Fruit fly (Drosophila melanogaster) whole organism, embryonic: Measurements from ENCODE around the gene Vta1.

Source experiments
- CG10321 ChIP-seq: fragments of 200-800 bp; sonication (Bioruptor generic); IDR thresholded peaks from 2 replicates; pipeline ENCODE4 v1.3.6; 2022; ENCODE audit warnings: missing biosample characterization, missing genetic modification characterization
- CG11695 ChIP-seq: fragments of 200-800 bp; sonication (Bioruptor generic); IDR thresholded peaks from 3 replicates; pipeline ENCODE4 v1.3.6; 2022; ENCODE audit warnings: missing biosample characterization, missing genetic modification characterization
- CG12744 ChIP-seq: fragments of 200-800 bp; sonication (Bioruptor generic); optimal IDR thresholded peaks from 2 replicates; lab custom pipeline; 2016; ENCODE audit warnings: missing biosample characterization, missing genetic modification characterization
- CG14965 ChIP-seq: fragments of 200-800 bp; sonication (Bioruptor generic); optimal IDR thresholded peaks from 2 replicates; lab custom pipeline; 2016; ENCODE audit warnings: missing biosample characterization, missing genetic modification characterization, borderline replicate concordance
- CG15479 ChIP-seq: fragments of 200-800 bp; sonication (Bioruptor generic); optimal IDR thresholded peaks from 3 replicates; lab custom pipeline; 2019; ENCODE audit warnings: missing biosample characterization, mild to moderate bottlenecking, missing genetic modification characterization, moderate library complexity
- CG15514 ChIP-seq: fragments of 200-800 bp; sonication (Bioruptor generic); optimal IDR thresholded peaks from 3 replicates; lab custom pipeline; 2017; ENCODE audit warnings: missing biosample characterization, missing genetic modification characterization, mild to moderate bottlenecking, moderate library complexity, missing genetic modification reagents
- CG16813 ChIP-seq: fragments of 200-800 bp; sonication (Bioruptor generic); IDR thresholded peaks from 3 replicates; pipeline ENCODE4 v1.3.6; 2022; ENCODE audit warnings: missing biosample characterization, missing genetic modification characterization; ENCODE audit not compliant: partially characterized antibody
- CG1792 ChIP-seq: fragments of 200-800 bp; sonication (Bioruptor generic); optimal IDR thresholded peaks from 2 replicates; lab custom pipeline; 2016; ENCODE audit warnings: missing biosample characterization, missing genetic modification characterization
- CG18262 ChIP-seq: fragments of 200-800 bp; optimal IDR thresholded peaks from 3 replicates; lab custom pipeline; 2019; ENCODE audit warnings: missing biosample characterization, mild to moderate bottlenecking, missing genetic modification characterization, moderate library complexity
- CG2120 ChIP-seq: fragments of 200-800 bp; sonication (Bioruptor generic); optimal IDR thresholded peaks from 3 replicates; lab custom pipeline; 2016; ENCODE audit warnings: missing biosample characterization, missing genetic modification characterization
- CG2875 ChIP-seq: fragments of 200-800 bp; sonication (Bioruptor generic); optimal IDR thresholded peaks from 2 replicates; lab custom pipeline; 2017; ENCODE audit warnings: missing biosample characterization, mild to moderate bottlenecking, missing genetic modification characterization, missing genetic modification reagents
- CG3281 ChIP-seq: fragments of 200-800 bp; sonication (Bioruptor generic); optimal IDR thresholded peaks from 3 replicates; lab custom pipeline; 2017; ENCODE audit warnings: missing biosample characterization, mild to moderate bottlenecking, missing genetic modification characterization
- CG34376 ChIP-seq: fragments of 200-800 bp; sonication (Bioruptor generic); optimal IDR thresholded peaks from 2 replicates; lab custom pipeline; 2018; ENCODE audit warnings: missing biosample characterization, mild to moderate bottlenecking, missing genetic modification characterization
- CG3838 ChIP-seq: fragments of 200-800 bp; sonication (Bioruptor generic); optimal IDR thresholded peaks from 3 replicates; lab custom pipeline; 2016; ENCODE audit warnings: missing biosample characterization, missing genetic modification characterization
- CG4360 ChIP-seq: fragments of 200-800 bp; sonication (Bioruptor generic); IDR thresholded peaks from 2 replicates; pipeline ENCODE4 v1.3.6; 2022; ENCODE audit warnings: missing biosample characterization, missing genetic modification characterization
- CG5245 ChIP-seq: fragments of 200-800 bp; sonication (Bioruptor generic); optimal IDR thresholded peaks from 3 replicates; lab custom pipeline; 2016; ENCODE audit warnings: missing biosample characterization, missing genetic modification characterization
- CG7556 ChIP-seq: fragments of 200-800 bp; sonication (Bioruptor generic); optimal IDR thresholded peaks from 2 replicates; lab custom pipeline; 2017; ENCODE audit warnings: missing biosample characterization, mild to moderate bottlenecking, missing genetic modification characterization
- CHES-1-like ChIP-seq: fragments of 200-800 bp; sonication (Bioruptor generic); optimal IDR thresholded peaks from 2 replicates; lab custom pipeline; 2016; ENCODE audit warnings: missing biosample characterization, missing genetic modification characterization
- CoRest ChIP-seq: fragments of 200-800 bp; sonication (Bioruptor generic); optimal IDR thresholded peaks from 3 replicates; lab custom pipeline; 2018; ENCODE audit warnings: missing biosample characterization, mild to moderate bottlenecking, missing genetic modification characterization, moderate library complexity
- Dfd ChIP-seq, 2 experiments: fragments of >200 bp; optimal IDR thresholded peaks; 2 replicates each; lab custom pipeline; 2017; ENCODE audit warnings: missing biosample characterization in 2 of 2, missing genetic modification characterization in 2 of 2
- Drgx ChIP-seq: fragments of 200-800 bp; sonication (Bioruptor generic); IDR thresholded peaks from 2 replicates; pipeline ENCODE4 v1.3.6; 2022; ENCODE audit warnings: missing biosample characterization, missing genetic modification characterization
- Ets97D ChIP-seq: fragments of 200-800 bp; sonication (Bioruptor generic); optimal IDR thresholded peaks from 3 replicates; lab custom pipeline; 2016; ENCODE audit warnings: missing biosample characterization, missing genetic modification characterization
- NFAT ChIP-seq: fragments of 200-800 bp; sonication (Bioruptor generic); IDR thresholded peaks from 2 replicates; pipeline ENCODE4 v1.3.6; 2022; ENCODE audit warnings: missing biosample characterization, missing genetic modification characterization
- PHDP ChIP-seq: fragments of 200-800 bp; sonication (Bioruptor generic); optimal IDR thresholded peaks from 3 replicates; lab custom pipeline; 2018; ENCODE audit warnings: missing biosample characterization, mild to moderate bottlenecking, missing genetic modification characterization, moderate library complexity
- Sin3A ChIP-seq: fragments of >200 bp; optimal IDR thresholded peaks from 2 replicates; lab custom pipeline; 2018
- Sox100B ChIP-seq: fragments of 200-800 bp; sonication (Bioruptor generic); optimal IDR thresholded peaks from 3 replicates; lab custom pipeline; 2018; ENCODE audit warnings: missing biosample characterization, mild to moderate bottlenecking, missing genetic modification characterization
- Sox102F ChIP-seq: fragments of 200-800 bp; sonication (Bioruptor generic); optimal IDR thresholded peaks from 2 replicates; lab custom pipeline; 2018; ENCODE audit warnings: missing biosample characterization, mild to moderate bottlenecking, missing genetic modification characterization, moderate library complexity
- Trl ChIP-seq, 3 experiments: fragments of >200 bp in 2 of 3; fragments of 200-800 bp in 1 of 3; sonication (Bioruptor generic) in 1 of 3; optimal IDR thresholded peaks; 2 replicates in 1 of 3; 3 replicates in 2 of 3; lab custom pipeline; 2016 to 2017; ENCODE audit warnings: missing biosample characterization in 1 of 3, missing genetic modification characterization in 1 of 3
- chif ChIP-seq, 2 experiments: fragments of 200-800 bp; sonication (Bioruptor generic); optimal IDR thresholded peaks; 3 replicates each; lab custom pipeline; 2016; ENCODE audit warnings: missing biosample characterization in 2 of 2, missing genetic modification characterization in 2 of 2
- corto ChIP-seq: fragments of 200-800 bp; sonication (Bioruptor generic); optimal IDR thresholded peaks from 2 replicates; lab custom pipeline; 2016; ENCODE audit warnings: missing biosample characterization, mild to moderate bottlenecking, missing genetic modification characterization, moderate library complexity
- dm ChIP-seq: fragments of 200-800 bp; sonication (Bioruptor generic); optimal IDR thresholded peaks from 3 replicates; lab custom pipeline; 2016; ENCODE audit warnings: missing biosample characterization, missing genetic modification characterization
- ewg ChIP-seq: fragments of 200-800 bp; sonication (Bioruptor generic); optimal IDR thresholded peaks from 3 replicates; lab custom pipeline; 2017; ENCODE audit warnings: mild to moderate bottlenecking, missing biosample characterization, missing genetic modification reagents, missing genetic modification characterization
- fd102C ChIP-seq: fragments of 200-800 bp; sonication (Bioruptor generic); optimal IDR thresholded peaks from 2 replicates; lab custom pipeline; 2018; ENCODE audit warnings: missing biosample characterization, mild to moderate bottlenecking, missing genetic modification characterization, moderate library complexity
- ftz-f1 ChIP-seq: fragments of 200-800 bp; sonication (Bioruptor generic); optimal IDR thresholded peaks from 2 replicates; lab custom pipeline; 2016; ENCODE audit warnings: missing biosample characterization, missing genetic modification characterization
- gsb-n ChIP-seq: fragments of 200-800 bp; sonication (Bioruptor generic); optimal IDR thresholded peaks from 3 replicates; lab custom pipeline; 2018; ENCODE audit warnings: missing biosample characterization, mild to moderate bottlenecking, missing genetic modification characterization
- ind ChIP-seq: fragments of 200-800 bp; sonication (Bioruptor generic); optimal IDR thresholded peaks from 3 replicates; lab custom pipeline; 2016; ENCODE audit warnings: missing biosample characterization, missing genetic modification characterization
- insv ChIP-seq, 2 experiments: fragments of 200-800 bp; sonication (Bioruptor generic); optimal IDR thresholded peaks; 3 replicates each; lab custom pipeline; 2016 to 2018; ENCODE audit warnings: missing biosample characterization in 2 of 2, missing genetic modification characterization in 2 of 2
- jumu ChIP-seq: fragments of 200-800 bp; sonication (Bioruptor generic); optimal IDR thresholded peaks from 3 replicates; lab custom pipeline; 2016; ENCODE audit warnings: missing biosample characterization, missing genetic modification characterization
- knrl ChIP-seq: fragments of 200-800 bp; sonication (Bioruptor generic); IDR thresholded peaks from 3 replicates; pipeline ENCODE4 v1.3.6; 2022; ENCODE audit warnings: missing biosample characterization, missing genetic modification characterization; ENCODE audit not compliant: partially characterized antibody
- lmd ChIP-seq: fragments of 200-800 bp; sonication (Bioruptor generic); IDR thresholded peaks from 2 replicates; pipeline ENCODE4 v1.3.6; 2022; ENCODE audit warnings: missing biosample characterization, missing genetic modification characterization
- mirr ChIP-seq: fragments of 200-800 bp; sonication (Bioruptor generic); optimal IDR thresholded peaks from 3 replicates; lab custom pipeline; 2018; ENCODE audit warnings: missing biosample characterization, mild to moderate bottlenecking, missing genetic modification characterization
- nmo ChIP-seq: fragments of 200-800 bp; sonication (Bioruptor generic); optimal IDR thresholded peaks from 2 replicates; lab custom pipeline; 2018; ENCODE audit warnings: missing biosample characterization, mild to moderate bottlenecking, missing genetic modification characterization, moderate library complexity
- oc ChIP-seq: fragments of 200-800 bp; sonication (Bioruptor generic); optimal IDR thresholded peaks from 2 replicates; lab custom pipeline; 2018; ENCODE audit warnings: missing biosample characterization, mild to moderate bottlenecking, missing genetic modification characterization, moderate library complexity
- sd ChIP-seq: fragments of 200-800 bp; sonication (Bioruptor generic); optimal IDR thresholded peaks from 3 replicates; lab custom pipeline; 2018; ENCODE audit warnings: missing biosample characterization, mild to moderate bottlenecking, missing genetic modification characterization, moderate library complexity
- sr ChIP-seq: fragments of 200-800 bp; sonication (Bioruptor generic); IDR thresholded peaks from 3 replicates; pipeline ENCODE4 v1.3.6; 2022; ENCODE audit warnings: missing biosample characterization, missing genetic modification characterization
- tgo ChIP-seq: fragments of 200-800 bp; sonication (Bioruptor generic); IDR thresholded peaks from 3 replicates; pipeline ENCODE4 v1.3.6; 2022; ENCODE audit warnings: missing biosample characterization, missing genetic modification characterization
- unc-4 ChIP-seq: fragments of 200-800 bp; sonication (Bioruptor generic); IDR thresholded peaks from 2 replicates; pipeline ENCODE4 v1.3.6; 2022; ENCODE audit warnings: missing biosample characterization, missing genetic modification characterization; ENCODE audit not compliant: partially characterized antibody
- usp ChIP-seq: fragments of >200 bp; optimal IDR thresholded peaks from 2 replicates; lab custom pipeline; 2017; ENCODE audit warnings: missing biosample characterization, missing genetic modification characterization

The Vta1 gene

dm6 chr3L:1668504-1668903 lies 15.8 kb upstream of the Vta1 start, which contains the start of gene RpL23A (continued):
- TF ChIP-seq mirr (GFP tag; lab: Kevin White, UChicago), result peak; percentile 98
- peak; percentile 62 for TF ChIP-seq CG16813 (GFP tag; lab: Robert Waterston, UW)
- TF ChIP-seq Dfd (GFP tag; optimal IDR thresholded peaks at IDR 0.05; lab: Kevin White, UChicago), result no peak
- TF ChIP-seq CG3838, result peak; percentile 84
- TF ChIP-seq PHDP (tag; lab: Kevin White, UChicago), result peak; percentile 92
- TF ChIP-seq CHES-1-like (GFP tag; lab: Kevin White, UChicago), result peak; percentile 98
- peak; percentile 82 for TF ChIP-seq CG18262
- TF ChIP-seq Sin3A, result peak; percentile 87
- peak; percentile 96 for TF ChIP-seq CG15514 (GFP tag; lab: Kevin White, UChicago)
- peak; percentile 91 for TF ChIP-seq CG2875 (GFP tag; lab: Kevin White, UChicago)
- TF ChIP-seq dm, result peak; percentile 99
- TF ChIP-seq ftz-f1 (GFP tag; lab: Kevin White, UChicago), result peak; percentile 91
- TF ChIP-seq Ets97D (GFP tag; lab: Kevin White, UChicago), result peak; percentile 100
- peak; percentile 92 for TF ChIP-seq ind (GFP tag; lab: Kevin White, UChicago)
- TF ChIP-seq CG11695 (GFP tag; lab: Robert Waterston, UW), result peak; percentile 88
- TF ChIP-seq CG4360 (GFP tag; lab: Robert Waterston, UW), result peak; percentile 48
- peak; percentile 90 for TF ChIP-seq tgo
- peak; percentile 96 for TF ChIP-seq jumu (GFP tag; lab: Kevin White, UChicago)
- peak; percentile 91 for TF ChIP-seq CG2120
- TF ChIP-seq ewg, result peak; percentile 93
- peak; percentile 42 for TF ChIP-seq CG15479 (GFP tag; lab: Kevin White, UChicago)
- no peak for TF ChIP-seq corto
- peak; percentile 97 for TF ChIP-seq NFAT (GFP tag; lab: Robert Waterston, UW)
- peak; percentile 92 for TF ChIP-seq gsb-n (tag; lab: Kevin White, UChicago)
- TF ChIP-seq usp (GFP tag; lab: Kevin White, UChicago), result no peak
- peak; percentile 91 for TF ChIP-seq nmo
- peak; percentile 88 for TF ChIP-seq oc (tag; lab: Kevin White, UChicago)
- TF ChIP-seq knrl, result peak; percentile 72
- TF ChIP-seq insv (GFP tag; optimal IDR thresholded peaks at IDR 0.05; lab: Kevin White, UChicago), result peak in 1 of 2 experiments; percentile 84
- peak; percentile 95 to 96 for TF ChIP-seq chif (GFP tag; optimal IDR thresholded peaks at IDR 0.05; lab: Kevin White, UChicago)
- TF ChIP-seq CG5245 (GFP tag; lab: Kevin White, UChicago), result peak; percentile 87
- peak; percentile 92 for TF ChIP-seq sd (tag; lab: Kevin White, UChicago)
- peak; percentile 87 for TF ChIP-seq CG7556 (GFP tag; lab: Kevin White, UChicago)
- TF ChIP-seq Trl (optimal IDR thresholded peaks at IDR 0.05; lab: Kevin White, UChicago), result peak in 1 of 2 experiments; percentile 18
- TF ChIP-seq Trl (GFP tag; optimal IDR thresholded peaks at IDR 0.05; lab: Kevin White, UChicago), result peak; percentile 99
- peak; percentile 97 for TF ChIP-seq CG34376
- TF ChIP-seq fd102C, result peak; percentile 93
- peak; percentile 48 for TF ChIP-seq unc-4 (GFP tag; lab: Robert Waterston, UW)
- TF ChIP-seq CG12744, result peak; percentile 95
- TF ChIP-seq CG10321 (GFP tag; lab: Robert Waterston, UW), result peak; percentile 74
- peak; percentile 70 for TF ChIP-seq Drgx (GFP tag; lab: Robert Waterston, UW)
- TF ChIP-seq CG1792 (GFP tag; lab: Kevin White, UChicago), result peak; percentile 96
- peak; percentile 92 for TF ChIP-seq sr (GFP tag; lab: Robert Waterston, UW)
- peak; percentile 94 for TF ChIP-seq CG3281 (GFP tag; lab: Kevin White, UChicago)
- TF ChIP-seq Sox102F (GFP tag; lab: Kevin White, UChicago), result no peak
- TF ChIP-seq CoRest (tag; lab: Kevin White, UChicago), result peak; percentile 92
- TF ChIP-seq CG14965 (GFP tag; lab: Kevin White, UChicago), result peak; percentile 88
- TF ChIP-seq lmd (GFP tag; lab: Robert Waterston, UW), result peak; percentile 91
- TF ChIP-seq Sox100B (GFP tag; lab: Kevin White, UChicago), result no peak
